Fruit fly (Drosophila melanogaster): ENCODE data around the gene CG18628.

Gene CG18628

DNA sequence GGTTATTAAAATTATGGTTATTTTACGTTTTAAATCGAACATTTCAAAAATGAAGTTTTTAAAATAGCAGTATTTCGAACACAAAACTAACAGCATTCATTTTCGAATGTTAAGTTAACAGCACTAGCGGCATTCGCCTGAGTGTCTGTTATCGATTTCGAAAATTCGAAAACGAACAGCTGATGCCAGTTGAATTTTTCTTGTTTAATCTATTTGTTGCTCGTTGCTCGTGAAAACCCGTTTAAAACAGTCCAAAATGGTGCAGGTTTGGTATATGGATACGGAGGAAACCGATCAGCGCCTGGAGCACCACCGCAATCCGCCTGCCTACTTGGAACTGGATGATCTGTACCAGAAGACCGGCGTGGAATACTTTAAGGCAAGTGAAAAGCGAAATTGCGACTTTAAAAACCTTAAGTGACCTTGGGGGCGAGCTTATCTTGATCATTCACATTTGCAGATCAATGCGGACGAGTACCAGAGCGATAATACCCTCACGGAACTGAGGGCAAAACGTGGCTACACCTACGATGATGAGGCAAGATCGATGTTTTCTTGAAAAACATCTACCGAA is 23.7 kb downstream of the CG18628 start, which contains the start of gene Adi1:
Gene Adi1 (plus strand): TSS at position 187 of the 574 bp plus-strand sequence.
- no peak for TF ChIP-seq usp (GFP tag; optimal IDR thresholded peaks at IDR 0.05)
- no peak for TF ChIP-seq pan (optimal IDR thresholded peaks at IDR 0.05)
- TF ChIP-seq Dll (optimal IDR thresholded peaks at IDR 0.05): no peak
- no peak for TF ChIP-seq CG8478 (optimal IDR thresholded peaks at IDR 0.05)
- no peak for TF ChIP-seq psq (optimal IDR thresholded peaks at IDR 0.05)
- TF ChIP-seq EcR (GFP tag; optimal IDR thresholded peaks at IDR 0.05): no peak

DNA sequence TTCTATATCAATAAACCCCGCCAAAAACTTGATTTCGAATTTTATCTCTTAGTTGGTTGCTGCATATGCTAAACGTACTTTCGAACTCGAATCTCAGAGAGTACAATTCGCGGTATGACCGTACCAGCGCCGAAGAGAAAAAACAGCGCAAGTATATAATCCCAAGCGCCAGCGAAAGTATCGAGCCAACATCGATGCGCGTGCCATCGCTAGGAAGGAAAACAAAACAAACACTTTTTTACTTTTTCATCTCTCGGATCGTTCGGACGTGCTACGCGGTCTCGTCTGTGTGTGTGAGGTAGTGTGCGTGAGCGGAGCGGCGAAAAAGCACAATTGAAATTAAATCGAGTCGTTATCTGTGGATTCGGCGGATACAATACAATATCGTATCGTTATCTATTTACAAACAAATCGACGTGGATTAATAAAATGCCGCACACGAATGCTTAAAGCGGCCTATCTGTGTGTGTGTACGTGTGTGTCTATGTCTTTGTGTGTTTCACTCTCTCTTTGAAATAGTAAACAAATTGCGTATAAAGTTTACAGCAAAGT is 25.0 kb downstream of the CG18628 start, which contains the start of gene simj:
Gene simj (plus strand): TSS at position 229 of the 552 bp plus-strand sequence.
- TF ChIP-seq EcR (GFP tag; optimal IDR thresholded peaks at IDR 0.05) (no peak), CG8478 (optimal IDR thresholded peaks at IDR 0.05) (no peak), Dll (optimal IDR thresholded peaks at IDR 0.05) (no peak), usp (GFP tag; optimal IDR thresholded peaks at IDR 0.05) (no peak), pan (optimal IDR thresholded peaks at IDR 0.05) (no peak), psq (optimal IDR thresholded peaks at IDR 0.05) (no peak)

DNA sequence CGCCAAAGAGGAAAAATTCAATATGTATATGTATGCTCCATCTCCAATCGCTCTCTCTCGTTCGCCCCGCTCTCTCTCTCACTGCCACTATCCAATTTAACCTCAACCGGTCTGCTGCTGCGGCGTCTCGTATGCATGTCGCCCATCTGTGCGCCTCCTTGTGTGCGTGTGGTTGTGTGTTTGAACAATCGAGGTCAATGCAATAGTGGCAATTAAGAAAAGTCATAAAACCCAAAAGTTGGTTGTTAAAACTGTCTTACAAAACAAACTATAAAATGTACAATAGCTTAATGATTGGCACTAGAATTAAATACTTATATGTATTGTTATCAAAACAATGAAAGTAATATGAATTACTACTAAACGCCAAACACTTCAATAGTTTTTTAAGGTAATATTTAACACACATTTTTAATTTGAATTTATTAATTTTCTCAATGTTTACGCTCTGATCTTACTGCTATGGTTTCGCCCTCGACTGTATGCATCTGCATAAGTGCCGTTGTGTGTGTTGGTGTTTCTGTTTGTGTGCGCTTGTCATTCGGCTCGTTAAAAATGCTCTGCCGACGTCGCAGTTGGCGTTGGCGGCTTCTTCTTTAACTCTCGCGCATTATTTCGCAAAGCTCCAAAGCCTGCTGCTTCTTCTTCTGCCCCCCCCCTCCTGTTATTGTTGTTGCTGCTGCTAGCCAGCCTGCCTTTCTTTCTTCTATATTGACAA is 26.1 kb downstream of the CG18628 start:
- TF ChIP-seq psq (optimal IDR thresholded peaks at IDR 0.05) (no peak), Dll (optimal IDR thresholded peaks at IDR 0.05) (no peak), pan (optimal IDR thresholded peaks at IDR 0.05) (no peak), CG8478 (optimal IDR thresholded peaks at IDR 0.05) (no peak), EcR (GFP tag; optimal IDR thresholded peaks at IDR 0.05) (no peak), usp (GFP tag; optimal IDR thresholded peaks at IDR 0.05) (no peak)

DNA sequence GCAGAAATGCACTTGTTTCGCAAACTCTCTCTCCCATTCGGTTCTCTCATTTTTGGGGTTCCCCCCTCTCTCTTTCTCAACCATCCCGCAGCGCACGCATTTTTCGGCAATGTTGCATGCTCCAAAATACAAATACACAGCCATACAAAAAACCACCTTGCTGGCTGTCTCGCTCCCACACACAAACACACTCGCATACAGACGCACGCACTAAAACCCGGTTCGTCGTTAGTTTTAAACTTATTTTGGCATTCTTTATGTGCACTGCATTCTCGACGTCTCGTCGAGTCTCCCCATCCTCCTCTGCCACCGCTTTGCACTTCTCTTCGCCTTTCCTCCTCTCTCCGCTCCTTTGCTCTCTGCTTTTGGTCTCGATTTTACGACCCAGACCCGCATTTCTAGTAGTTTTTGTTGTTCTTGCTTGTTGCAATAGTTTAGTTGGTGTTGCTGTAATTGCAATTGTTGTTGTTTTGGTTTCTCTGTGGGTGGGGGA is 27.0 kb downstream of the CG18628 start:
- peak; percentile 56 for TF ChIP-seq Dll (optimal IDR thresholded peaks at IDR 0.05)
- TF ChIP-seq pan (optimal IDR thresholded peaks at IDR 0.05): no peak

DNA sequence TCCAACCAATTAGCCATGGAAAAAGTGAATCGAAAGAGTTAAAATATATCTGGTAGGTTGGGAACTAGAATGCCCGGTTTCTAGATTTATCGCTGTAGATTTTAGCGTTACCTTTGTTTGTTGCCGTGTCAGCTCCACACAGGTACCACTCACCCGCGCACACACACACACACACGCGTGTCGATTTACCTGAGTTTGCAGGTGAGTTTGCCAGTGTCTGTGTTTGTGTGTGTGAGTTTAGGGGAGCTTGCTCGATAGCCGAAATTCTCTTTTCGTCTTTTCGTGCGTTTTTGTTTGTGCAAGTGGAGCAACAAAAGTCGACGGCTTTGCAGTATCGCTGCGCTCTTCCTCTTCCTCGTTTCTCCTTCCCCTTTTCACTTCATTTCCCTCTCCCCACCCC is 27.8 kb downstream of the CG18628 start:
- TF ChIP-seq psq (optimal IDR thresholded peaks at IDR 0.05): no peak
- TF ChIP-seq usp (GFP tag; optimal IDR thresholded peaks at IDR 0.05): no peak
- TF ChIP-seq pan (optimal IDR thresholded peaks at IDR 0.05): no peak
- no peak for TF ChIP-seq EcR (GFP tag; optimal IDR thresholded peaks at IDR 0.05)
- no peak for TF ChIP-seq Dll (optimal IDR thresholded peaks at IDR 0.05)

DNA sequence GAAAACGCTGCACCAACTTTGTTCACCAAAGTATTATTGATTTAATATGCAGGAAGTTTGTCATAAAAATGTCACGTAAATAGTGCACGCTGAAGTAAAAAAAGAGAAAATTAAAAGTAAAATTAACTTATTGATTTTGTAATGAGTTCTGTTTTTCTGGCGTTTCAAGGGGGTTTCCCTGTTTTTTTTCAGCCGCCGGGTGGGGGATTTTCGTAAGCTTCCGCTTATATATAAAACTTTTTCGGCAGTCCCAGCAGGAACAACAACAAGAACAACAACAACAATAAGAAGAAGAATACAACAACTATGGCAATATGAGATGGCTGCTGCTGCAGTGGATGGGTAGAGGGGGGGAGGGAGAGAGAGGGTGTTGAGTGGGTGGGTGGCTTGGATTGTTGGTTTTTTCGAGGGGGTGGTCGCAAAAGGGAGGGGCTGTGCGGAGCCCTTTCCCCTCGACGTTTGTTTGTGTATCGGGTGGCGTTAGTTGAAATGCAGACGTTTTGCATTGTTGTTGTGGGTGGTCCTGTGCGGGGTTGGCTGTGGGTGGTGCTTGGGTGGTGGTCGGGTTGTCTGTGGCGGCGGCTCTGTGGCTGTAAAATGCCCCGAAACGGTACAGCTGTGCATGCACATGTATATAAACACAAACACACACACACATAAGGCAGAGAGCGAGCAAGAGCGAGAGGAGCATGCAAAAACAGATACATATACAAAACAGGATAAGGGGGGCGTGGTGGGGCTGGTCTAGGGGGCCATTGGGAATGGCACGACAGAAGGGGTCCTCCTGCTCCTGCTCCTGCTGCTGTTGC is 30.3 kb downstream of the CG18628 start:
- TF ChIP-seq psq (optimal IDR thresholded peaks at IDR 0.05): no peak
- TF ChIP-seq usp (GFP tag; optimal IDR thresholded peaks at IDR 0.05): no peak
- TF ChIP-seq CG8478 (optimal IDR thresholded peaks at IDR 0.05): no peak
- TF ChIP-seq EcR (GFP tag; optimal IDR thresholded peaks at IDR 0.05): no peak
- TF ChIP-seq pan (optimal IDR thresholded peaks at IDR 0.05): no peak
- TF ChIP-seq Dll (optimal IDR thresholded peaks at IDR 0.05): no peak

DNA sequence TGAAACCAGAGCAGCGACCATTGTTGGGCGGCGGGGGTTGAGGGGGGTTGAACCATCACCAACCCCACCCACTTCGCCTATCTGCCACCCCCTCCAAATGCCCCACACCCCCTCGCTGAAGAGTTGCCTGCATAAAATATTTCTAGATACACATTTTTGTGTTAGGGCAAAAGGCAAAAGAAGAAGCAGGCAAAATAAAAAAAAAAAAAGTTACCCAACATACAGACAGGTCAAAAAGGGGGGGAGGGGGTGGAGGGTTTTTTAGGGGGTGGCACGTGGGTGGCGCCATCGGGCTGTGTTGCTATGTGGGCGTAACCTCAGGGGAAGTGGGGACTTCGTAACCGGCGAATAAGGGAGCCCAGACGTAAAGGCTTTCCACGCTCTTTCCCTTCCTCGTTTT is 33.0 kb downstream of the CG18628 start:
- TF ChIP-seq Dll (optimal IDR thresholded peaks at IDR 0.05): no peak
- no peak for TF ChIP-seq psq (optimal IDR thresholded peaks at IDR 0.05)

DNA sequence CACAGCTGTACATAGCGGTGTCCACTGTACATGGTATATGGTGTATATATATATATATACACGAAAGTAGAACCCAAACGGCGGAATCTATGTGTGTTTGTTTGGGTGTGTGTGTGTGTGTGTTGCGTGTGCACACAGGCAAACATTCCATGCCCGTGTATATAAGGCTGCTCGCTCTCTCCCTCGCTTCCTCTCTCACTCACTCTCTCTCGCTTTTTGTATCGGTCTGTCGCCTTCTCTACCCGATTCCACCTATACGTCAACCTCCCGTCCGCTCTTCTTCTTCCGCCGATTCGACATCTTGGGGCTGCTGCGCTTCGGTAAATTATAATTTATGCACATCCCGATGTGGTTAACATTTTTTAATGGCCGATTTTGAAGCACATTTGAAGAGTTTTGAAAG is 34.6 kb downstream of the CG18628 start:
- TF ChIP-seq CG8478 (optimal IDR thresholded peaks at IDR 0.05): no peak
- no peak for TF ChIP-seq usp (GFP tag; optimal IDR thresholded peaks at IDR 0.05)
- TF ChIP-seq EcR (GFP tag; optimal IDR thresholded peaks at IDR 0.05): no peak
- TF ChIP-seq pan (optimal IDR thresholded peaks at IDR 0.05): no peak
- TF ChIP-seq psq (optimal IDR thresholded peaks at IDR 0.05): no peak
- TF ChIP-seq Dll (optimal IDR thresholded peaks at IDR 0.05): no peak

DNA sequence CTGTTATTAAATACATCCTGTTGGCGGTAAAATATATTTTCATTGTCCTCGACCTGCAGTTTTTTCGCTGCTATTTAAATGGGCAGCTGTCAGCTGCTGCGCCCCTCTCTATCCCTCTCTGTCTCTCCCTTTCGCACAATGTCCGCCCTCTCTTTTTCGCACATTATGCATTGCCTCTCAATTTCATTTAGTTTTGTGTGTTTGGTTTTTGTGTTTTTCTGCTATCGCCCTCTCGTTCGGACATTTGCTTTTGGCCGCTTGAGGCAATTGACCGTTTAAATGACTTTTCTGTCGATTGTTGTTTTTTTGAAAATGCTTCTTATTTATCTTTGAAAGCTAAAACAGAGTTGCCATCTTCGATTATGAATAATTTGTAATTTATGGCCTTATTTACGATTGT is 35.4 kb downstream of the CG18628 start:
- TF ChIP-seq usp (GFP tag; optimal IDR thresholded peaks at IDR 0.05) (no peak), CG8478 (optimal IDR thresholded peaks at IDR 0.05) (no peak), pan (optimal IDR thresholded peaks at IDR 0.05) (no peak), psq (optimal IDR thresholded peaks at IDR 0.05) (no peak), EcR (GFP tag; optimal IDR thresholded peaks at IDR 0.05) (no peak), Dll (optimal IDR thresholded peaks at IDR 0.05) (no peak)

DNA sequence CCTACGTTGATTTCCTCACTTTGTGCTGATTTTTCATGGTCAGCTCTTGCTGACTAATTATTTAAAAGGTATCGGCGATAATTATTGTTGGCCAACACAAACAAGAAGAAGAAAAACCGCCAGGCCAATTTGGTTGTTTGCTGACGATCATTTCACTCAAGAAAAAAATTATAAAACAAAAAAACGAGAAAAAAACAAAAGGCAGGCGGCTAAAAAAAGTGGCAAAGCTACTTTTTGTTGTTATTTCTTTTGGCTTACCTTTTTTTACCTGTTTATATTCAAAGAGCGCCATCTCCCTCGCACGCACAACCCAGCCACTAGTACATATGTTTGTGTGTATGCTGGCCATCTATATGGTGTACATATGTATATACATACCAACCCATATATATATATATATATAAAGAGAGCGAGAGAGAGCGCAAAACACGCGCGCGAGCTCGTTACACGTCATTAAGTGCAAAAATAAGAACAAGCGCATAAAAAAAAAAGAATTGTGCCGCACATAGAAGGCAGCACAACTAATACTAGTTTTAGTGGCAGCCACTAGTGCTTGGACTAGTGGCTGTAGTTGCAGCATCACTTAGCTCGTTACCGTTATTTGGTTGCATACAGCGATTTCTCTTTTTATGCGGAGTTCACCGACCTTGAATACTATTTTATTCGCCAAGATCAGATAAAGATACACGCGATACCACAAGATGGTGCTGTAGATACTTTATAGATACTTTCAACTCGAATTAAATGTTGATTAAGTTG is 36.3 kb downstream of the CG18628 start:
- no peak for TF ChIP-seq EcR (GFP tag; optimal IDR thresholded peaks at IDR 0.05)
- no peak for TF ChIP-seq Dll (optimal IDR thresholded peaks at IDR 0.05)

DNA sequence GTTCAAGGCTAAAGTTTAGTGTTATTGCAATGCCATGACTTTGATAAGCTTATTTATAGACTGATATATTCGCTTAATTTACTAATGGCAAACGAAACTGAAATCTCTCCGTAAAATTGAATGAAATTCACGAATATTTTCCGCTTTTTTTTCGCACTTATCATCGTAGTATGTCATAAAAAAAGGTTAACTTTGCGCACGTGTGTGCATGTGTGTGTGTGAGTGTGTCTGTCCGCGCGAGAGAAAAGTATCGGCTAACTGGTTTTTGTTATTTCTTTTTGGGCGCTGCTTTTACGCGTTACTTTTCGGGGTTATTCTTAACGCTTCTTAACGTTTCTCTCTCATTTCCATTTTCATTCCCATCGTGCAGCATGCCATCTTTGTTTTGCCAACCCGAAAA is 38.3 kb downstream of the CG18628 start:
- TF ChIP-seq psq (optimal IDR thresholded peaks at IDR 0.05): no peak
- TF ChIP-seq EcR (GFP tag; optimal IDR thresholded peaks at IDR 0.05): no peak
- no peak for TF ChIP-seq usp (GFP tag; optimal IDR thresholded peaks at IDR 0.05)
- no peak for TF ChIP-seq CG8478 (optimal IDR thresholded peaks at IDR 0.05)
- TF ChIP-seq pan (optimal IDR thresholded peaks at IDR 0.05): no peak
- TF ChIP-seq Dll (optimal IDR thresholded peaks at IDR 0.05): no peak
